Fruit fly (Drosophila melanogaster): Measurements from ENCODE around the gene Lmpt.
A peak's percentile ranks its signal among the peaks of the same experiment; 100 is the strongest.

The Lmpt gene

DNA sequence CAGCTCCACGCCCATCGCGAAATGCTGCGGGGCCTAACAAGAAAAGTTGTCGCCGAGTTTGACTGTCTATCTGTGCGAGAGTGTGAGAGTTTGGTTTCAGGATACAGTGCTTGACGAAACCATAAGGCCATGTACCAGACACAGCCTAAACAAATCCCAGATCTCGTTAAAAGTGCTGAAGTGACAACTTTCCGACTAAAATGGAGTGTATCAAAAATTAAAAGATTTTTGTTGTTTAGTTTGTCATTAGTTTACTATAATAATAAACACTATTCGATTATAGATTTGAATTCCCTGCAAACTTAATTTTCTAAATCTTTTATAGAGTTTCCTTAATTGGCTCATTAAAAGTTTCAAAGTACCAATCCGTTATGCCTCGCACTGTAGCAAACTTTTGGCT is 28.6 kb downstream of the Lmpt start:
- TF ChIP-seq CG7101 (tag; optimal IDR thresholded peaks at IDR 0.05) = no peak
- TF ChIP-seq toe (GFP tag; optimal IDR thresholded peaks at IDR 0.05) = no peak

DNA sequence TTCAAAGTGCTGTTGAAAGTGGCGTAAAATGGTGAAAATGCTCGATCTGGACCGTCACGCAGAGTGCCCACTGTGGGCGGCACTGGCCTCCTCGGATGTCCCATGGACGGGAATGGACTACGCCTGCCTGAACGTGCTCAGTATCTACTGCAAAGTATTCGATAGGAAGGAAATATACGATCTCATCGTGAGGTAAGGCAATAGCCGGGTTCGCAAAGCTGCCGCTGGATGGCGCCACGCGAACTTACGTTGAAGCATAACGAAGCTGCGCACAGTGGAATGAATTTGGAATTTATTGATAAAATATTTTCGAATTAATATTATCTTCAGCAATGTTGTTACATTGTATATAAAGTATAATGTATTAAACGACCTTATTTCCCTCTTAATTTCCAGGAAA is 31.3 kb downstream of the Lmpt start:
- TF ChIP-seq cnc (optimal IDR thresholded peaks at IDR 0.05) (no peak), bab1 (GFP tag; optimal IDR thresholded peaks at IDR 0.05) (no peak), cic (GFP tag; optimal IDR thresholded peaks at IDR 0.05) (no peak), pad (GFP tag; optimal IDR thresholded peaks at IDR 0.05) (no peak), Clk (GFP tag; optimal IDR thresholded peaks at IDR 0.05) (no peak), kay (GFP tag; ENCODE audit: borderline replicate concordance) (no peak), CG7101 (tag; optimal IDR thresholded peaks at IDR 0.05) (no peak), tj (GFP tag; optimal IDR thresholded peaks at IDR 0.05) (no peak), CG14711 (tag; optimal IDR thresholded peaks at IDR 0.05) (no peak), CG1620 (GFP tag; optimal IDR thresholded peaks at IDR 0.05) (no peak), CG5204 (GFP tag; optimal IDR thresholded peaks at IDR 0.05) (no peak), CG33017 (tag; optimal IDR thresholded peaks at IDR 0.05) (no peak), ovo (GFP tag; optimal IDR thresholded peaks at IDR 0.05) (no peak), Crg-1 (GFP tag; optimal IDR thresholded peaks at IDR 0.05) (no peak), CG7045 (GFP tag; optimal IDR thresholded peaks at IDR 0.05) (no peak), Hr96 (GFP tag; optimal IDR thresholded peaks at IDR 0.05) (no peak), toe (GFP tag; optimal IDR thresholded peaks at IDR 0.05) (no peak), CG11617 (GFP tag; optimal IDR thresholded peaks at IDR 0.05) (no peak)

DNA sequence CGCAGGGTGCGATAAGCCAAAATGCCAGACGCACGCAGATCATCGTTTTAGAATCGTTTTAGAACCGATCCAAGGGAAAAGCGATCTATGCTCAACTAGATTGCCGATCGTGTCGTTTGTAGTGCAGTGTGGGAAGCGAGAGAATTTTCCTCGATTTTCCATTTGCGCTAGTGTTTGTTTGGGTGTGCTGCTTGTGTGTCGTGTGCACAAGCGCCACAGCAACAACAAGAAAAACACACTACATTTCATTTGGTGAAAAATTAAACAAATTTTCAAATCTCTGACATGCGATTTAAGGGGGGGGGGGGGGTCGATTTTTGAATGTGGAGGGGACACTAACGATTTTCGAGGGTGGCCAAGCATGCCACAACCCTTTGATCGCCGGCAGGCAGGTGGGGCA is 45.4 kb downstream of the Lmpt start:
- TF ChIP-seq toe (GFP tag; optimal IDR thresholded peaks at IDR 0.05) (no peak), CG7101 (tag; optimal IDR thresholded peaks at IDR 0.05) (no peak), CG1620 (GFP tag; optimal IDR thresholded peaks at IDR 0.05) (no peak), cnc (optimal IDR thresholded peaks at IDR 0.05) (no peak), CG7045 (GFP tag; optimal IDR thresholded peaks at IDR 0.05) (no peak), ovo (GFP tag; optimal IDR thresholded peaks at IDR 0.05) (no peak), Mnt (GFP tag; optimal IDR thresholded peaks at IDR 0.05) (no peak), kay (GFP tag; ENCODE audit: borderline replicate concordance) (no peak), CG5204 (GFP tag; optimal IDR thresholded peaks at IDR 0.05) (no peak), pad (GFP tag; optimal IDR thresholded peaks at IDR 0.05) (no peak), cic (GFP tag; optimal IDR thresholded peaks at IDR 0.05) (no peak), Crg-1 (GFP tag; optimal IDR thresholded peaks at IDR 0.05) (no peak), CG33017 (tag; optimal IDR thresholded peaks at IDR 0.05) (no peak), CG14711 (tag; optimal IDR thresholded peaks at IDR 0.05) (no peak), bab1 (GFP tag; optimal IDR thresholded peaks at IDR 0.05) (no peak), Clk (GFP tag; optimal IDR thresholded peaks at IDR 0.05) (no peak), tj (GFP tag; optimal IDR thresholded peaks at IDR 0.05) (no peak)

DNA sequence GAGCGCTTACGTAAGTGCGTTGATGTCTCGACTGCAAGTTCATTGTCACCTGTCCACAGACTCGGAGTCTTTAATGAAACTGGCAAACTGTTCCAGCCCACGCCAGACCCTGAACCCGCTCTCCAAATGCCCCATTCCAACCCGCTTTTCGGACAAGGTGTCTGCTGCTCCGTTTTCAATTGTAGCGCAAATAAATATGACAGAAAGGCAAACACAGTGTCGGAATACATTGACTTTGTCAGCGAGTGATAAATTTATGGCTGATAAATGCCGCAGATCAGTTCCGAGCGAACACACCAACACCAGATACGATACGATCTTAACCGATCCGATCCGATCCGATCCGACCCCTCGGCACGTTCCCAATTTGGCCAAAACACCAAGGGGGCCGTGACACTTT is 49.0 kb downstream of the Lmpt start:
- no peak for TF ChIP-seq ovo (GFP tag; optimal IDR thresholded peaks at IDR 0.05)
- no peak for TF ChIP-seq CG12768 (GFP tag; optimal IDR thresholded peaks at IDR 0.05)
- no peak for TF ChIP-seq Clk (GFP tag; optimal IDR thresholded peaks at IDR 0.05)
- no peak for TF ChIP-seq CG1620 (GFP tag; optimal IDR thresholded peaks at IDR 0.05)
- TF ChIP-seq CG14711 (tag; optimal IDR thresholded peaks at IDR 0.05) = no peak
- TF ChIP-seq Hr96 (GFP tag; optimal IDR thresholded peaks at IDR 0.05) = no peak
- no peak for TF ChIP-seq Crg-1 (GFP tag; optimal IDR thresholded peaks at IDR 0.05)
- TF ChIP-seq toe (GFP tag; optimal IDR thresholded peaks at IDR 0.05) = no peak
- no peak for TF ChIP-seq kay (GFP tag; ENCODE audit: borderline replicate concordance)
- TF ChIP-seq cic (GFP tag; optimal IDR thresholded peaks at IDR 0.05) = no peak
- no peak for TF ChIP-seq Mnt (GFP tag; optimal IDR thresholded peaks at IDR 0.05)
- no peak for TF ChIP-seq cnc (optimal IDR thresholded peaks at IDR 0.05)
- no peak for TF ChIP-seq bab1 (GFP tag; optimal IDR thresholded peaks at IDR 0.05)
- no peak for TF ChIP-seq pad (GFP tag; optimal IDR thresholded peaks at IDR 0.05)
- TF ChIP-seq CG11617 (GFP tag; optimal IDR thresholded peaks at IDR 0.05) = no peak

DNA sequence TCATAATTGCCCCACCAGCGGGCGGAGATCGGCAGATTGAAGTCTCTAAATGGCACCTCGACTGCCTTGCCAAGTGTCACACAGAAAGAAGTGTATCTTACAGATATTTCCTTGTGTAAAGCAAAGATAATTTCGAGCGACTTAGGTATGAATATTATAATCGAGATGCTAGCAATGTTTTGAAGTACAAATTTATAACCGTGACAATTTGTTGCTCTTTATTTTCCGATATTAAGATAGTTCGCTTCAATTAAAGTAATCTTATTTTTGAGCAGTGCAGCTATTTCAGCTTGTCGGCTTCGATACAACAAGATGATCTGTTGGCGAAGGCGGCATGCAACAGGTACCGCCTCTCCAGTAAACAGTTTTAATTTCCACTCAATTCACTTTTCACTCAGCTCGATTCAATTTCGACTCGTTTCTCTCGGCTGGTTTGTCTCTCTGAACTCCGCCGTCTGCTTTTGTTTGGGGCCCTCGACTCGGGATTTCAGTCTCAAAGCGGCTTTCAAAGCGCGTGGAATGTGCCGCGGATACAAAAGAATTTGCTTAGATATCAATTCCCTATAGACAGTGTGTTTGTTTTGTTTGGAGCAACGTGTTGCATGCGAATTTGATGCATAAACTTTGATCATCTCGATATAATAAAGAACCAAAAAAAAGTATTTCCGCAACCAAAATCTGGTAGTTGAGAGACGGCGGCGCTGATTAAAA is 50.8 kb downstream of the Lmpt start:
- no peak for TF ChIP-seq CG12768 (GFP tag; optimal IDR thresholded peaks at IDR 0.05)
- TF ChIP-seq pad (GFP tag; optimal IDR thresholded peaks at IDR 0.05) = no peak
- TF ChIP-seq CG5204 (GFP tag; optimal IDR thresholded peaks at IDR 0.05) = no peak
- peak; percentile 53 for TF ChIP-seq tj (GFP tag; optimal IDR thresholded peaks at IDR 0.05)
- TF ChIP-seq kay (GFP tag; ENCODE audit: borderline replicate concordance) = no peak

DNA sequence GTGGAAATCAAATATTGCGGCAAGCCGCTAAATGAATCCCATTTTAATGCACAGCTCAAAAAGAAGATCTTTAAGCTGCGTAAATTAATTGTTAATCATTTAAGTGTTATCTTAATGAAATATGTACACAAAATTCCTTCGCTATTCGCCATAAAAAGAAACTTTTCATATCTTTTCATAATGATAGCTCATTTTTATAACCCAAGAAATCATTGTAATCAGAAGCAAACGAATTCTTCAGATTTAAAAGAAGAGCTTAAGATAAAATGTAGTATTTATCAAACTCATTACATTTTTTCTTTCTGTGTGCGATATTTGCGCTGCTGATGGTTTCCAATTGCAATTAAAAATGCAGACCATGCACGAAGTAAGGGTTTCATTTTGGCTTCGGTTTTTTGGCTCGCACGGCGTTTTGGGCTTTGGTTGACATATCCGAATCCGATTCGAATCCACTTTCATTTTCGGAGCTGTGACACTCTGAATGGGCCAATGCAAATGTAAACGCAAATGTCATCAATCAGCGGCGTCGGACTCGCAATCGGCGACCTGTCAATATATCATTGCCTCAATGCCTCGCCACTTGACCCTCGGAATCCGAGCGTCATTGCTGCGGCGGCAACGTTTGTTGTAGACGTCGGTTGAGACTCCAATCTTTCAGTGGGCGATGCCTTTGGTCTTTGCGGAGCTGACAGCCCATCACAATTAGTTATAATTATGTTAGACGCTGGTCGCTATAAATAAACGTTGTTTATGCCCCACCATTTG is 52.5 kb downstream of the Lmpt start:
- peak; percentile 10 for TF ChIP-seq pad (GFP tag; optimal IDR thresholded peaks at IDR 0.05)
- peak; percentile 6 for TF ChIP-seq CG7101 (tag; optimal IDR thresholded peaks at IDR 0.05)
- TF ChIP-seq bab1 (GFP tag; optimal IDR thresholded peaks at IDR 0.05) = peak; percentile 26
- TF ChIP-seq CG14711 (tag; optimal IDR thresholded peaks at IDR 0.05) = peak; percentile 13
- TF ChIP-seq tj (GFP tag; optimal IDR thresholded peaks at IDR 0.05) = peak; percentile 97
- no peak for TF ChIP-seq CG7045 (GFP tag; optimal IDR thresholded peaks at IDR 0.05)
